Fruit fly (Drosophila melanogaster) whole organism, embryonic: ENCODE measurements around the gene BNIP3.

Experiments used
- Atf3 ChIP-seq: fragments of 200-800 bp; sonication (Bioruptor generic); optimal IDR thresholded peaks from 3 replicates; lab custom pipeline; 2016; ENCODE audit warnings: missing biosample characterization, missing genetic modification characterization
- Bteb2 ChIP-seq: fragments of 200-800 bp; sonication (Bioruptor generic); optimal IDR thresholded peaks from 2 replicates; lab custom pipeline; 2016; ENCODE audit warnings: missing biosample characterization, missing genetic modification characterization
- CG10543 ChIP-seq: fragments of 200-800 bp; sonication (Bioruptor generic); optimal IDR thresholded peaks from 3 replicates; lab custom pipeline; 2017; ENCODE audit warnings: missing biosample characterization, mild to moderate bottlenecking, missing genetic modification characterization, moderate library complexity
- CG10654 ChIP-seq: fragments of 200-800 bp; sonication (Bioruptor generic); optimal IDR thresholded peaks from 2 replicates; lab custom pipeline; 2016; ENCODE audit warnings: missing biosample characterization, missing genetic modification characterization
- CG11695 ChIP-seq: fragments of 200-800 bp; sonication (Bioruptor generic); IDR thresholded peaks from 3 replicates; pipeline ENCODE4 v1.3.6; 2022; ENCODE audit warnings: missing biosample characterization, missing genetic modification characterization
- CG11723 ChIP-seq: fragments of 200-800 bp; sonication (Bioruptor generic); optimal IDR thresholded peaks from 2 replicates; lab custom pipeline; 2017; ENCODE audit warnings: missing biosample characterization, mild to moderate bottlenecking, missing genetic modification characterization
- CG13287 ChIP-seq: fragments of 200-800 bp; sonication (Bioruptor generic); IDR thresholded peaks from 2 replicates; pipeline ENCODE4 v1.3.6; 2022; ENCODE audit warnings: missing biosample characterization, missing genetic modification characterization; ENCODE audit not compliant: partially characterized antibody
- CG14667 ChIP-seq: fragments of 200-800 bp; sonication (Bioruptor generic); IDR thresholded peaks from 2 replicates; pipeline ENCODE4 v1.3.6; 2022; ENCODE audit warnings: missing biosample characterization, missing genetic modification characterization
- CG14965 ChIP-seq: fragments of 200-800 bp; sonication (Bioruptor generic); optimal IDR thresholded peaks from 2 replicates; lab custom pipeline; 2016; ENCODE audit warnings: missing biosample characterization, missing genetic modification characterization, borderline replicate concordance
- CG2116 ChIP-seq: fragments of 200-800 bp; sonication (Bioruptor generic); optimal IDR thresholded peaks from 3 replicates; lab custom pipeline; 2018; ENCODE audit warnings: missing biosample characterization, mild to moderate bottlenecking, missing genetic modification characterization
- CG30403 ChIP-seq: fragments of 200-800 bp; sonication (Bioruptor generic); optimal IDR thresholded peaks from 3 replicates; lab custom pipeline; 2016; ENCODE audit warnings: missing biosample characterization, missing genetic modification characterization
- CG31365 ChIP-seq: fragments of 200-800 bp; sonication (Bioruptor generic); optimal IDR thresholded peaks from 2 replicates; lab custom pipeline; 2018; ENCODE audit warnings: missing biosample characterization, mild to moderate bottlenecking, missing genetic modification characterization
- CG34422 ChIP-seq: fragments of 200-800 bp; sonication (Bioruptor generic); IDR thresholded peaks from 3 replicates; pipeline ENCODE4 v1.3.6; 2022; ENCODE audit warnings: missing biosample characterization, missing genetic modification characterization
- CG3838 ChIP-seq: fragments of 200-800 bp; sonication (Bioruptor generic); optimal IDR thresholded peaks from 3 replicates; lab custom pipeline; 2016; ENCODE audit warnings: missing biosample characterization, missing genetic modification characterization
- CG4282 ChIP-seq: fragments of 200-800 bp; sonication (Bioruptor generic); optimal IDR thresholded peaks from 2 replicates; lab custom pipeline; 2016; ENCODE audit warnings: missing biosample characterization, missing genetic modification characterization
- CG4360 ChIP-seq: fragments of 200-800 bp; sonication (Bioruptor generic); IDR thresholded peaks from 2 replicates; pipeline ENCODE4 v1.3.6; 2022; ENCODE audit warnings: missing biosample characterization, missing genetic modification characterization
- CG5180 ChIP-seq: fragments of 200-800 bp; sonication (Bioruptor generic); optimal IDR thresholded peaks from 3 replicates; lab custom pipeline; 2017; ENCODE audit warnings: missing biosample characterization, missing genetic modification characterization, mild to moderate bottlenecking, moderate library complexity, missing genetic modification reagents
- CG5953 ChIP-seq: fragments of 200-800 bp; sonication (Bioruptor generic); IDR thresholded peaks from 2 replicates; pipeline ENCODE4 v1.3.6; 2022; ENCODE audit warnings: missing biosample characterization, missing genetic modification characterization
- CG6254 ChIP-seq: fragments of 200-800 bp; sonication (Bioruptor generic); optimal IDR thresholded peaks from 3 replicates; lab custom pipeline; 2017; ENCODE audit warnings: mild to moderate bottlenecking, missing biosample characterization, missing genetic modification reagents, missing genetic modification characterization
- CG7357 ChIP-seq: fragments of 200-800 bp; sonication (Bioruptor generic); IDR thresholded peaks from 3 replicates; pipeline ENCODE4 v1.3.6; 2022; ENCODE audit warnings: missing biosample characterization, missing genetic modification characterization
- CG7556 ChIP-seq: fragments of 200-800 bp; sonication (Bioruptor generic); optimal IDR thresholded peaks from 2 replicates; lab custom pipeline; 2017; ENCODE audit warnings: missing biosample characterization, mild to moderate bottlenecking, missing genetic modification characterization
- Chrac-16 ChIP-seq: fragments of 200-800 bp; sonication (Bioruptor generic); optimal IDR thresholded peaks from 3 replicates; lab custom pipeline; 2016; ENCODE audit warnings: missing biosample characterization, missing genetic modification characterization
- CkIIα-i1 ChIP-seq: fragments of 200-800 bp; sonication (Bioruptor generic); IDR thresholded peaks from 2 replicates; pipeline ENCODE4 v1.3.6; 2022; ENCODE audit warnings: missing biosample characterization, missing genetic modification characterization
- CrebB ChIP-seq: fragments of 200-800 bp; sonication (Bioruptor generic); optimal IDR thresholded peaks from 3 replicates; lab custom pipeline; 2018; ENCODE audit warnings: missing biosample characterization, mild to moderate bottlenecking, missing genetic modification characterization
- Dll ChIP-seq: fragments of 200-800 bp; sonication (Bioruptor generic); IDR thresholded peaks from 4 replicates; pipeline ENCODE4 v1.3.6; 2022; ENCODE audit warnings: missing biosample characterization, missing genetic modification characterization; ENCODE audit not compliant: partially characterized antibody
- Elba2 ChIP-seq: fragments of 200-800 bp; sonication (Bioruptor generic); optimal IDR thresholded peaks from 3 replicates; lab custom pipeline; 2016; ENCODE audit warnings: missing biosample characterization, missing genetic modification characterization
- Ets97D ChIP-seq: fragments of 200-800 bp; sonication (Bioruptor generic); optimal IDR thresholded peaks from 3 replicates; lab custom pipeline; 2016; ENCODE audit warnings: missing biosample characterization, missing genetic modification characterization
- Hey ChIP-seq: fragments of 200-800 bp; sonication (Bioruptor generic); optimal IDR thresholded peaks from 3 replicates; lab custom pipeline; 2018; ENCODE audit warnings: missing biosample characterization, mild to moderate bottlenecking, missing genetic modification characterization
- HmgD ChIP-seq: fragments of 200-800 bp; sonication (Bioruptor generic); optimal IDR thresholded peaks from 3 replicates; lab custom pipeline; 2016; ENCODE audit warnings: missing biosample characterization, missing genetic modification characterization
- Kr ChIP-seq: fragments of 200-800 bp; sonication (Bioruptor generic); optimal IDR thresholded peaks from 2 replicates; lab custom pipeline; 2017; ENCODE audit warnings: missing biosample characterization, mild to moderate bottlenecking, missing genetic modification characterization
- Lpt ChIP-seq: fragments of >200 bp; optimal IDR thresholded peaks from 2 replicates; lab custom pipeline; 2018; ENCODE audit warnings: missing biosample characterization, missing genetic modification characterization
- Opbp ChIP-seq: fragments of 200-800 bp; sonication (Bioruptor generic); IDR thresholded peaks from 3 replicates; pipeline ENCODE4 v1.3.6; 2022; ENCODE audit warnings: missing biosample characterization, missing genetic modification characterization; ENCODE audit not compliant: partially characterized antibody
- ab ChIP-seq: fragments of 200-800 bp; sonication (Bioruptor generic); optimal IDR thresholded peaks from 2 replicates; lab custom pipeline; 2016; ENCODE audit warnings: missing biosample characterization, missing genetic modification characterization
- aop ChIP-seq: fragments of 200-800 bp; sonication (Bioruptor generic); IDR thresholded peaks from 2 replicates; pipeline ENCODE4 v1.3.6; 2022; ENCODE audit warnings: missing biosample characterization, missing genetic modification characterization
- bigmax ChIP-seq: fragments of 200-800 bp; sonication (Bioruptor generic); optimal IDR thresholded peaks from 2 replicates; lab custom pipeline; 2018; ENCODE audit warnings: missing biosample characterization, mild to moderate bottlenecking, missing genetic modification characterization
- bowl ChIP-seq: fragments of 200-800 bp; sonication (Bioruptor generic); IDR thresholded peaks from 2 replicates; pipeline ENCODE4 v1.3.6; 2022; ENCODE audit warnings: missing biosample characterization, missing genetic modification characterization
- danr ChIP-seq: fragments of 200-800 bp; sonication (Bioruptor generic); IDR thresholded peaks from 2 replicates; pipeline ENCODE4 v1.3.6; 2022; ENCODE audit warnings: missing biosample characterization, missing genetic modification characterization
- ems ChIP-seq: fragments of 200-800 bp; sonication (Bioruptor generic); optimal IDR thresholded peaks from 3 replicates; lab custom pipeline; 2016; ENCODE audit warnings: missing biosample characterization, missing genetic modification characterization
- fd64A ChIP-seq: fragments of 200-800 bp; sonication (Bioruptor generic); optimal IDR thresholded peaks from 3 replicates; lab custom pipeline; 2018; ENCODE audit warnings: missing biosample characterization, mild to moderate bottlenecking, missing genetic modification characterization
- gro ChIP-seq: fragments of 200-800 bp; sonication (Bioruptor generic); optimal IDR thresholded peaks from 2 replicates; lab custom pipeline; 2016; ENCODE audit warnings: missing biosample characterization, missing genetic modification characterization
- gsb-n ChIP-seq: fragments of 200-800 bp; sonication (Bioruptor generic); optimal IDR thresholded peaks from 3 replicates; lab custom pipeline; 2018; ENCODE audit warnings: missing biosample characterization, mild to moderate bottlenecking, missing genetic modification characterization
- kah ChIP-seq: fragments of 200-800 bp; sonication (Bioruptor generic); optimal IDR thresholded peaks from 2 replicates; lab custom pipeline; 2018; ENCODE audit warnings: missing biosample characterization, mild to moderate bottlenecking, missing genetic modification characterization
- kay ChIP-seq: fragments of 200-800 bp; sonication (Bioruptor generic); optimal IDR thresholded peaks from 2 replicates; lab custom pipeline; 2016; ENCODE audit warnings: missing biosample characterization, missing genetic modification characterization
- lilli ChIP-seq: fragments of 200-800 bp; sonication (Bioruptor generic); optimal IDR thresholded peaks from 3 replicates; lab custom pipeline; 2016; ENCODE audit warnings: missing biosample characterization, missing genetic modification characterization
- luna ChIP-seq: fragments of 200-800 bp; sonication (Bioruptor generic); optimal IDR thresholded peaks from 2 replicates; lab custom pipeline; 2016; ENCODE audit warnings: missing biosample characterization, missing genetic modification characterization
- org-1 ChIP-seq: fragments of 200-800 bp; sonication (Bioruptor generic); optimal IDR thresholded peaks from 2 replicates; lab custom pipeline; 2017; ENCODE audit warnings: missing biosample characterization, missing genetic modification characterization
- pita ChIP-seq: fragments of 200-800 bp; sonication (Bioruptor generic); optimal IDR thresholded peaks from 2 replicates; lab custom pipeline; 2017; ENCODE audit warnings: missing biosample characterization, mild to moderate bottlenecking, missing genetic modification characterization
- salm ChIP-seq: fragments of 200-800 bp; sonication (Bioruptor generic); optimal IDR thresholded peaks from 2 replicates; lab custom pipeline; 2018; ENCODE audit warnings: missing biosample characterization, mild to moderate bottlenecking, missing genetic modification characterization
- scrt ChIP-seq: fragments of 200-800 bp; sonication (Bioruptor generic); optimal IDR thresholded peaks from 2 replicates; lab custom pipeline; 2018; ENCODE audit warnings: missing biosample characterization, mild to moderate bottlenecking, missing genetic modification characterization, moderate library complexity
- sisA ChIP-seq: fragments of 200-800 bp; sonication (Bioruptor generic); IDR thresholded peaks from 2 replicates; pipeline ENCODE4 v1.3.6; 2022; ENCODE audit warnings: missing biosample characterization, missing genetic modification characterization
- tgo ChIP-seq: fragments of 200-800 bp; sonication (Bioruptor generic); IDR thresholded peaks from 3 replicates; pipeline ENCODE4 v1.3.6; 2022; ENCODE audit warnings: missing biosample characterization, missing genetic modification characterization
- zfh1 ChIP-seq: fragments of 200-800 bp; sonication (Bioruptor generic); IDR thresholded peaks from 3 replicates; pipeline ENCODE4 v1.3.6; 2022; ENCODE audit warnings: missing biosample characterization, missing genetic modification characterization

BNIP3 gene

dm6 chr3L:20470991-20471498 is 48.1 kb downstream of the BNIP3 start (continued):
- TF ChIP-seq luna (GFP tag; lab: Kevin White, UChicago), result no peak
- TF ChIP-seq CG5953 (GFP tag; lab: Robert Waterston, UW), result no peak
- TF ChIP-seq Elba2, result no peak
- TF ChIP-seq sisA (GFP tag; lab: Robert Waterston, UW), result peak; percentile 44; the same call in 1 of the 2 replicates
- no peak for TF ChIP-seq CrebB
- peak; percentile 32 for TF ChIP-seq salm (tag; lab: Kevin White, UChicago)
- TF ChIP-seq tgo, result peak; percentile 36; the same call in 2 of the 3 replicates
- no peak for TF ChIP-seq CG13287 (GFP tag; lab: Robert Waterston, UW)
- TF ChIP-seq CG5180, result peak; percentile 81
- TF ChIP-seq Atf3, result no peak
- TF ChIP-seq CG34422 (GFP tag; lab: Robert Waterston, UW), result peak; percentile 63; the same call in 2 of the 3 replicates
- TF ChIP-seq CG11723, result no peak
- no peak for TF ChIP-seq CG14965 (GFP tag; lab: Kevin White, UChicago)
- no peak for TF ChIP-seq Lpt (GFP tag; lab: Kevin White, UChicago)
- TF ChIP-seq fd64A (GFP tag; lab: Kevin White, UChicago), result peak; percentile 49
- peak; percentile 66; the same call in 2 of the 3 replicates for TF ChIP-seq CG11695 (GFP tag; lab: Robert Waterston, UW)
- TF ChIP-seq zfh1 (GFP tag; lab: Robert Waterston, UW), result peak; percentile 65; the same call in 1 of the 3 replicates
- no peak for TF ChIP-seq Bteb2
- TF ChIP-seq CG7357 (GFP tag; lab: Robert Waterston, UW), result no peak
- TF ChIP-seq CG31365 (tag; lab: Kevin White, UChicago), result peak; percentile 13
- peak; percentile 28 for TF ChIP-seq ems (GFP tag; lab: Kevin White, UChicago)
- TF ChIP-seq CG10543 (GFP tag; lab: Kevin White, UChicago), result no peak
- peak; percentile 29 for TF ChIP-seq CG10654
- TF ChIP-seq lilli (GFP tag; lab: Kevin White, UChicago), result peak; percentile 0
- TF ChIP-seq CG7556 (GFP tag; lab: Kevin White, UChicago), result peak; percentile 40
- no peak for TF ChIP-seq Ets97D (GFP tag; lab: Kevin White, UChicago)
- TF ChIP-seq org-1 (GFP tag; lab: Kevin White, UChicago), result peak; percentile 55
- TF ChIP-seq Chrac-16 (GFP tag; lab: Kevin White, UChicago), result no peak
- TF ChIP-seq scrt (GFP tag; lab: Kevin White, UChicago), result peak; percentile 13
- peak; percentile 16 for TF ChIP-seq CG2116
- TF ChIP-seq pita (GFP tag; lab: Kevin White, UChicago), result no peak
- no peak for TF ChIP-seq CG3838
- TF ChIP-seq ab, result no peak
- TF ChIP-seq kah, result peak; percentile 65
- no peak for TF ChIP-seq kay (GFP tag; lab: Kevin White, UChicago)
- no peak for TF ChIP-seq gro (GFP tag; lab: Kevin White, UChicago)
- no peak for TF ChIP-seq bowl (GFP tag; lab: Robert Waterston, UW)
- TF ChIP-seq Kr (GFP tag; lab: Kevin White, UChicago), result no peak
- TF ChIP-seq CG30403, result peak; percentile 4
- TF ChIP-seq Opbp (GFP tag; lab: Robert Waterston, UW), result no peak
- TF ChIP-seq CG4360, result no peak
- 0 out of 2 replicates have a peak, but pooled peaks have one; percentile 26 for TF ChIP-seq danr (GFP tag; lab: Robert Waterston, UW)
- TF ChIP-seq CG4282, result no peak
- TF ChIP-seq CkIIα-i1 (GFP tag; lab: Robert Waterston, UW), result no peak
- TF ChIP-seq aop (GFP tag; lab: Robert Waterston, UW), result no peak
- TF ChIP-seq bigmax (GFP tag; lab: Kevin White, UChicago), result no peak
- TF ChIP-seq Hey (tag; lab: Kevin White, UChicago), result no peak
- TF ChIP-seq Dll (GFP tag; lab: Robert Waterston, UW), result no peak
- no peak for TF ChIP-seq HmgD (GFP tag; lab: Kevin White, UChicago)
- peak; percentile 71 for TF ChIP-seq CG6254 (GFP tag; lab: Kevin White, UChicago)
- TF ChIP-seq gsb-n (tag; lab: Kevin White, UChicago), result peak; percentile 42
- TF ChIP-seq CG14667 (GFP tag; lab: Robert Waterston, UW), result no peak
